Fruit fly (Drosophila melanogaster): Measurements from ENCODE around the gene Pyroxd1.

Gene Pyroxd1

DNA sequence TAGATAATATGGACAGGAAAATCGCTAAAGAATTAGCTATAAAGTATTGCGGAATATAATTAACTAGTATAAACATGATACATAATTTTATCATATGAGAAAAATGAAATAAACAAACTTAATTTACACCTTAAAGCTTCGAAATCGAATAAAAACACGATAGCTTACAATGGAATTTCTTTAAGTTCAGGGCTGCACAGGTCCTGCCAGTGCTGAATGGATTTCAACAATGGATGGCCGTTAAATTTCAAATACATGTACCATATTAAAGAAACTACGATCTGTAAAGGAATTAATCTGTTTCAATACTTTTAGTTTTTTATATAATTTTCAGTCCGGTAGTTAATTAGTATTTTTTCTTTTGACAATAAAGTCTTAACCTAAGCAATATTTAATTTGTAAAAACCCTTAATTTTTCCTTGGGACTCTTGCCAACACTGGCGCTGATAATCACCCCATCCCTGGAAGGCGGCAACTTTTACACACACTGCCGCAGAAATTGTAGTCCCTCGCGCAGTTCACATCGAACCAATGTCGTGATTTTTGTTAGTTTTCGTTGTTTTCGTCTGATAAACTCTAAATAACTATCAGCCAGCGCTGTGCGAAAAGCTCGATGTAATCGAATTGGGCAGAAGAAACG is 30.1 kb upstream of the Pyroxd1 start, which contains the start of the genes barr and lok (continued):
- peak; percentile 39 for TF ChIP-seq kay (GFP tag; optimal IDR thresholded peaks at IDR 0.05)
- peak; percentile 48 for TF ChIP-seq CG8089 (GFP tag; optimal IDR thresholded peaks at IDR 0.05)
- no peak for TF ChIP-seq bbx (GFP tag; IDR thresholded peaks at IDR 0.05; ENCODE audit: partially characterized antibody)
- TF ChIP-seq ro (GFP tag; IDR thresholded peaks at IDR 0.05) = no peak
- TF ChIP-seq nau (GFP tag; optimal IDR thresholded peaks at IDR 0.05) = no peak
- TF ChIP-seq Oli (tag; optimal IDR thresholded peaks at IDR 0.05) = peak; percentile 46
- TF ChIP-seq vvl (GFP tag; IDR thresholded peaks at IDR 0.05) = 0 out of 2 replicates have a peak, but pooled peaks have one; percentile 23
- no peak for TF ChIP-seq eve (GFP tag; optimal IDR thresholded peaks at IDR 0.05)
- peak; percentile 3 for TF ChIP-seq CG15011 (GFP tag; optimal IDR thresholded peaks at IDR 0.05)
- TF ChIP-seq yki (optimal IDR thresholded peaks at IDR 0.05) = no peak
- TF ChIP-seq Hmr (GFP tag; optimal IDR thresholded peaks at IDR 0.05) = peak; percentile 35
- TF ChIP-seq danr (GFP tag; IDR thresholded peaks at IDR 0.05) = peak; percentile 20; the same call in 1 of the 2 replicates
- no peak for TF ChIP-seq gce (GFP tag; IDR thresholded peaks at IDR 0.05)
- peak; percentile 1 for TF ChIP-seq CG12744 (GFP tag; optimal IDR thresholded peaks at IDR 0.05)
- peak; percentile 44 for TF ChIP-seq CG3838 (GFP tag; optimal IDR thresholded peaks at IDR 0.05)
- TF ChIP-seq CG8478 (optimal IDR thresholded peaks at IDR 0.05) = no peak
- no peak for TF ChIP-seq CG4617 (GFP tag; optimal IDR thresholded peaks at IDR 0.05; ENCODE audit: borderline replicate concordance)
- peak; percentile 39 for TF ChIP-seq CG15696 (tag; optimal IDR thresholded peaks at IDR 0.05)
- peak; percentile 68 for TF ChIP-seq MESR4 (GFP tag; optimal IDR thresholded peaks at IDR 0.05)
- no peak for TF ChIP-seq hth (optimal IDR thresholded peaks at IDR 0.05)
- TF ChIP-seq Hand (GFP tag; optimal IDR thresholded peaks at IDR 0.05) = no peak
- peak; percentile 24 for TF ChIP-seq bab2 (GFP tag; optimal IDR thresholded peaks at IDR 0.05)
- no peak for TF ChIP-seq H15 (GFP tag; IDR thresholded peaks at IDR 0.05)
- peak; percentile 75 for TF ChIP-seq CG2120 (GFP tag; optimal IDR thresholded peaks at IDR 0.05)
- peak; percentile 62 for TF ChIP-seq CG8388 (GFP tag; optimal IDR thresholded peaks at IDR 0.05)
- TF ChIP-seq CG2712 (tag; optimal IDR thresholded peaks at IDR 0.05) = peak; percentile 60
- TF ChIP-seq CG18476 (GFP tag; optimal IDR thresholded peaks at IDR 0.05) = peak; percentile 60
- TF ChIP-seq CG4854 (GFP tag; optimal IDR thresholded peaks at IDR 0.05) = peak; percentile 9
- peak; percentile 2 for TF ChIP-seq Side (GFP tag; optimal IDR thresholded peaks at IDR 0.05)
- TF ChIP-seq ERR (GFP tag; optimal IDR thresholded peaks at IDR 0.05) = no peak
- no peak for TF ChIP-seq Doc3 (GFP tag; IDR thresholded peaks at IDR 0.05; ENCODE audit: partially characterized antibody)
- peak; percentile 64 for TF ChIP-seq bcd (GFP tag; optimal IDR thresholded peaks at IDR 0.05)
- TF ChIP-seq D19B (GFP tag; optimal IDR thresholded peaks at IDR 0.05) = peak; percentile 29
- no peak for TF ChIP-seq CG5180 (GFP tag; optimal IDR thresholded peaks at IDR 0.05)
- peak; percentile 63 for TF ChIP-seq jumu (GFP tag; optimal IDR thresholded peaks at IDR 0.05)
- TF ChIP-seq cas (GFP tag; IDR thresholded peaks at IDR 0.05) = no peak
- TF ChIP-seq lbe (GFP tag; optimal IDR thresholded peaks at IDR 0.05) = no peak
- no peak for TF ChIP-seq CG12071 (GFP tag; optimal IDR thresholded peaks at IDR 0.05)
- TF ChIP-seq D (optimal IDR thresholded peaks at IDR 0.05) = no peak
- peak; percentile 53 for TF ChIP-seq D (GFP tag; optimal IDR thresholded peaks at IDR 0.05)
- TF ChIP-seq Usf (GFP tag; optimal IDR thresholded peaks at IDR 0.05) = peak; percentile 20
- peak; percentile 29 for TF ChIP-seq CG2875 (GFP tag; optimal IDR thresholded peaks at IDR 0.05)
- TF ChIP-seq CG18011 (GFP tag; optimal IDR thresholded peaks at IDR 0.05) = peak; percentile 15
- TF ChIP-seq CG4360 (GFP tag; IDR thresholded peaks at IDR 0.05) = no peak
- TF ChIP-seq CG11723 (GFP tag; optimal IDR thresholded peaks at IDR 0.05) = peak; percentile 23
- peak; percentile 82 for TF ChIP-seq Med (GFP tag)
- TF ChIP-seq Fer2 (tag; optimal IDR thresholded peaks at IDR 0.05) = peak; percentile 21
- no peak for TF ChIP-seq fd64A (GFP tag; optimal IDR thresholded peaks at IDR 0.05)
- TF ChIP-seq CG8765 (GFP tag; IDR thresholded peaks at IDR 0.05) = no peak
- TF ChIP-seq gsb (GFP tag; IDR thresholded peaks at IDR 0.05) = no peak
- TF ChIP-seq Sin3A (optimal IDR thresholded peaks at IDR 0.05) = peak; percentile 76
- TF ChIP-seq row (GFP tag; IDR thresholded peaks at IDR 0.05) = peak; percentile 83
